Fruit fly (Drosophila melanogaster) whole organism, prepupa: ENCODE measurements around the gene bru3.
A peak's percentile ranks its signal among the peaks of the same experiment; 100 is the strongest.

Experiments used
- Blimp-1 ChIP-seq: fragments of 200-800 bp; sonication (Bioruptor generic); optimal IDR thresholded peaks from 3 replicates; lab custom pipeline; 2017; ENCODE audit warnings: missing biosample characterization, missing genetic modification characterization, mild to moderate bottlenecking, moderate library complexity, missing genetic modification reagents
- CG10669 ChIP-seq: fragments of 200-800 bp; sonication (Bioruptor generic); optimal IDR thresholded peaks from 3 replicates; lab custom pipeline; 2018; ENCODE audit warnings: missing biosample characterization, mild to moderate bottlenecking, missing genetic modification characterization, moderate library complexity
- CG11902 ChIP-seq: fragments of 200-800 bp; sonication (Bioruptor generic); optimal IDR thresholded peaks from 3 replicates; lab custom pipeline; 2016; ENCODE audit warnings: missing biosample characterization, missing genetic modification characterization
- CG15336 ChIP-seq: fragments of 200-800 bp; sonication (Bioruptor generic); IDR thresholded peaks from 2 replicates; pipeline ENCODE4 v1.3.6; 2022; ENCODE audit warnings: missing biosample characterization, missing genetic modification characterization
- CG16779 ChIP-seq: fragments of 200-800 bp; sonication (Bioruptor generic); optimal IDR thresholded peaks from 3 replicates; lab custom pipeline; 2017; ENCODE audit warnings: missing biosample characterization, mild to moderate bottlenecking, missing genetic modification characterization
- CG31627 ChIP-seq: fragments of 200-800 bp; sonication (Bioruptor generic); optimal IDR thresholded peaks from 3 replicates; lab custom pipeline; 2016; ENCODE audit warnings: missing biosample characterization, missing genetic modification characterization
- CG3919 ChIP-seq: fragments of 200-800 bp; sonication (Bioruptor generic); optimal IDR thresholded peaks from 3 replicates; lab custom pipeline; 2016; ENCODE audit warnings: missing biosample characterization, missing genetic modification characterization
- CG4318 ChIP-seq: fragments of 200-800 bp; sonication (Bioruptor generic); optimal IDR thresholded peaks from 3 replicates; lab custom pipeline; 2017; ENCODE audit warnings: missing biosample characterization, mild to moderate bottlenecking, missing genetic modification characterization
- CG8119 ChIP-seq: fragments of 200-800 bp; sonication (Bioruptor generic); IDR thresholded peaks from 3 replicates; pipeline ENCODE4 v1.3.6; 2022; ENCODE audit warnings: missing biosample characterization, missing genetic modification characterization
- CG8632 ChIP-seq: fragments of 200-800 bp; sonication (Bioruptor generic); optimal IDR thresholded peaks from 3 replicates; lab custom pipeline; 2016; ENCODE audit warnings: missing biosample characterization, missing genetic modification characterization
- Eip78C ChIP-seq: fragments of 200-800 bp; sonication (Bioruptor generic); peaks from one replicate; lab custom pipeline; 2016; ENCODE audit warnings: missing biosample characterization, missing genetic modification characterization
- Ets96B ChIP-seq: fragments of 200-800 bp; optimal IDR thresholded peaks from 2 replicates; lab custom pipeline; 2019; ENCODE audit warnings: missing biosample characterization, mild to moderate bottlenecking, missing genetic modification characterization, moderate library complexity
- Gug ChIP-seq: fragments of 200-800 bp; sonication (Bioruptor generic); IDR thresholded peaks from 2 replicates; pipeline ENCODE4 v1.3.6; 2022; ENCODE audit warnings: missing biosample characterization, missing genetic modification characterization
- OdsH ChIP-seq: fragments of 200-800 bp; sonication (Bioruptor generic); optimal IDR thresholded peaks from 3 replicates; lab custom pipeline; 2016; ENCODE audit warnings: missing biosample characterization, missing genetic modification characterization
- Sox102F ChIP-seq: fragments of 200-800 bp; sonication (Bioruptor generic); optimal IDR thresholded peaks from 2 replicates; lab custom pipeline; 2016; ENCODE audit warnings: missing biosample characterization, mild to moderate bottlenecking, missing genetic modification characterization
- achi ChIP-seq: fragments of 200-800 bp; sonication (Bioruptor generic); optimal IDR thresholded peaks from 3 replicates; lab custom pipeline; 2016; ENCODE audit warnings: missing biosample characterization, missing genetic modification characterization
- acj6 ChIP-seq: fragments of 200-800 bp; sonication (Bioruptor generic); optimal IDR thresholded peaks from 3 replicates; lab custom pipeline; 2016; ENCODE audit warnings: missing biosample characterization, missing genetic modification characterization
- eg ChIP-seq: fragments of 200-800 bp; sonication (Bioruptor generic); IDR thresholded peaks from 3 replicates; pipeline ENCODE4 v1.3.6; 2022; ENCODE audit warnings: missing biosample characterization, missing genetic modification characterization
- esn ChIP-seq: fragments of 200-800 bp; sonication (Bioruptor generic); optimal IDR thresholded peaks from 2 replicates; lab custom pipeline; 2016; ENCODE audit warnings: missing biosample characterization, mild to moderate bottlenecking, missing genetic modification characterization, moderate library complexity
- fkh ChIP-seq: fragments of 200-800 bp; sonication (Bioruptor generic); optimal IDR thresholded peaks from 3 replicates; lab custom pipeline; 2017; ENCODE audit warnings: missing biosample characterization, mild to moderate bottlenecking, missing genetic modification characterization, moderate library complexity
- pdm3 ChIP-seq: fragments of 200-800 bp; sonication (Bioruptor generic); optimal IDR thresholded peaks from 3 replicates; lab custom pipeline; 2016; ENCODE audit warnings: missing biosample characterization, missing genetic modification characterization
- salr ChIP-seq, 2 experiments: fragments of 200-800 bp; sonication (Bioruptor generic); optimal IDR thresholded peaks; 3 replicates each; lab custom pipeline; 2016 to 2018; ENCODE audit warnings: missing biosample characterization in 2 of 2, missing genetic modification characterization in 2 of 2, mild to moderate bottlenecking in 1 of 2

Gene bru3

dm6 chr3L:13476566-13477452 lies 326.4 kb downstream of the bru3 start (continued):
- TF ChIP-seq CG10669 (peak; percentile 89), fkh (GFP tag; lab: Kevin White, UChicago) (peak; percentile 75), OdsH (peak; percentile 95), Sox102F (peak; percentile 76), salr (GFP tag; optimal IDR thresholded peaks at IDR 0.05; lab: Kevin White, UChicago) (peak; percentile 77 to 98), CG8632 (peak; percentile 90), esn (peak; percentile 95), Ets96B (tag; lab: Kevin White, UChicago) (peak; percentile 90), CG16779 (tag; lab: Kevin White, UChicago) (peak; percentile 82), acj6 (peak; percentile 95)

DNA sequence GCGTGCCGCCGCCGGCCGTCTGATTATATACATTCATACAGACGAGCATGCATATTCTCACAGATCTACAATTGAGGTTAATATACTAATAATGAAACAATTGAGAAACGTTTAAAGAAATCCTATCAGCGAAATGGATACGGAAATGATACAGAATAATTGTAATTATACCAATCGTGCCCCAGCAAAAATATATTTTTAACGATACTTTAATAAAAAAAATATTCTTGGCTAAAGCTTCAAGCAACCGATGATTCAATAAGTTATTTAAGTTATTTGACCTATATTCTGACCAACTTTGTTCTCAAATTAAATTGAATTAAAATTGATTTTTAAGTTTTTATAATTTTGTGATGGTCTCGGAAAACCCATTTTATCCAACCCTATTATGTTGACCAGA lies 327.1 kb downstream of the bru3 start:
- no peak for TF ChIP-seq CG16779 (tag; lab: Kevin White, UChicago)
- TF ChIP-seq Gug (GFP tag; lab: Robert Waterston, UW) = peak; percentile 27; the same call in 1 of the 2 replicates
- TF ChIP-seq Eip78C (GFP tag; lab: Kevin White, UChicago) = peak; percentile 85
- no peak for TF ChIP-seq Blimp-1
- TF ChIP-seq CG31627 (GFP tag; lab: Kevin White, UChicago) = no peak
- TF ChIP-seq CG8119 = 0 out of 3 replicates have a peak, but pooled peaks have one; percentile 11
- TF ChIP-seq pdm3 (GFP tag; lab: Kevin White, UChicago) = no peak
- peak; percentile 38; the same call in 2 of the 3 replicates for TF ChIP-seq eg (GFP tag; lab: Robert Waterston, UW)
- TF ChIP-seq CG3919 (GFP tag; lab: Kevin White, UChicago) = no peak
- TF ChIP-seq CG11902 (GFP tag; lab: Kevin White, UChicago) = peak; percentile 0
- no peak for TF ChIP-seq achi (GFP tag; lab: Kevin White, UChicago)
- TF ChIP-seq CG15336 (GFP tag; lab: Robert Waterston, UW) = peak; percentile 59

DNA sequence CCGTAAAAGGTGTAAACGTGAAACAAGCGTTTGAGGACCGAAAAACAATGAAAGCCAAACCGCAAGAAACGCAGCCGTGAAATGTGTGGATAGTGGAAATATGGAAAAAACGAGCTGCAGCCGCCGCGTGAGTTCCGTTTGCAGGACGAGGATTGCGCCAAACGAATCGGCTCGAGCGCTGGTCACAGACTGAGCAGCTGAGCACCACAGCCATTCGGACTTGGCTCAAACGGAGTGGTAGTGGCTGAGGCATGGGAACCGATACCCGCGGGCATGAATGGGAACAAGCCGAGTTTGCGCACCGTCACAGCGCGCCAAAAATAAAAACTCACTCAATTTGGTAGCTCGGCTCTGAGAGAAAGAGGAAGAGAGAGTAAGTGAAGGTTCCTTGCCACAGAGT lies 328.6 kb downstream of the bru3 start, which contains the start of gene CG10089:
CG10089 (minus strand) TSS at position 181 of the 400 bp plus-strand sequence.
- TF ChIP-seq Eip78C (GFP tag; lab: Kevin White, UChicago) (peak; percentile 31), CG4318 (GFP tag; lab: Kevin White, UChicago) (no peak), CG3919 (GFP tag; lab: Kevin White, UChicago) (no peak)
